Worm (Caenorhabditis elegans) whole organism, L1 larva: ENCODE measurements around the gene Y39A3A.3.

Experiments used
- elt-3 ChIP-seq, 6 experiments: fragments of 150-350 bp in 1 of 6; sonication (generic microtip); optimal IDR thresholded peaks; 2 replicates each; lab custom pipeline; 2017 to 2018; ENCODE audit warnings: missing biosample characterization in 6 of 6, missing genetic modification characterization in 6 of 6, inconsistent platforms in 1 of 6
- fos-1 ChIP-seq: fragments of 150-350 bp; optimal IDR thresholded peaks from 2 replicates; lab custom pipeline; 2014; ENCODE audit warnings: missing biosample characterization, missing genetic modification characterization
- lsy-2 ChIP-seq, 2 experiments: fragments of 150-350 bp; optimal IDR thresholded peaks; 2 replicates each; lab custom pipeline; 2014; ENCODE audit warnings: missing biosample characterization in 2 of 2, missing genetic modification characterization in 2 of 2
- nhr-77 ChIP-seq: fragments of 150-350 bp; optimal IDR thresholded peaks from 2 replicates; lab custom pipeline; 2014; ENCODE audit warnings: missing biosample characterization, missing genetic modification characterization
- snpc-4 ChIP-seq: fragments of 150-350 bp; optimal IDR thresholded peaks from 2 replicates; lab custom pipeline; 2014; ENCODE audit warnings: missing biosample characterization, missing genetic modification characterization
- unc-62 ChIP-seq: fragments of 150-350 bp; optimal IDR thresholded peaks from 2 replicates; lab custom pipeline; 2014; ENCODE audit warnings: missing biosample characterization, missing genetic modification reagents, missing genetic modification characterization
- zip-4 ChIP-seq: fragments of 200-800 bp; sonication (Bioruptor generic); optimal IDR thresholded peaks from 2 replicates; lab custom pipeline; 2018; ENCODE audit warnings: mild to moderate bottlenecking, missing genetic modification characterization, moderate library complexity, missing compliant biosample characterization

- TF ChIP-seq unc-62 (no peak), snpc-4 (tag; lab: Kevin White, UChicago) (no peak), elt-3 (tag; optimal IDR thresholded peaks at IDR 0.05; lab: Kevin White, UChicago) (no peak), nhr-77 (tag; lab: Kevin White, UChicago) (no peak), zip-4 (GFP tag; lab: Kevin White, UChicago) (no peak), fos-1 (tag; lab: Kevin White, UChicago) (no peak), lsy-2 (tag; optimal IDR thresholded peaks at IDR 0.05; lab: Kevin White, UChicago) (peak in 1 of 2 experiments; percentile 9)
Observed at ce11 chrIII:2027517-2027916, 40.6 kb downstream of the Y39A3A.3 start.
